Worm (Caenorhabditis elegans): Measurements from ENCODE around the gene T28A11.13.

Gene T28A11.13

ce11 chrV:3250153-3250552 is at the start of gene T28A11.13:
TSS of gene T28A11.13 (minus strand) at chrV:3250253.
- TF ChIP-seq nhr-71 (tag; optimal IDR thresholded peaks at IDR 0.05) (no peak), sox-4 (tag; optimal IDR thresholded peaks at IDR 0.05) (no peak), lin-13 (GFP tag; optimal IDR thresholded peaks at IDR 0.05) (no peak), irx-1 (tag; optimal IDR thresholded peaks at IDR 0.05) (no peak), elt-3 (tag; optimal IDR thresholded peaks at IDR 0.05) (no peak), ceh-82 (tag; optimal IDR thresholded peaks at IDR 0.05) (no peak), swsn-7 (tag; optimal IDR thresholded peaks at IDR 0.05) (no peak), F16B12.6 (tag; optimal IDR thresholded peaks at IDR 0.05) (no peak), snu-23 (GFP tag; optimal IDR thresholded peaks at IDR 0.05) (no peak), ama-1 (optimal IDR thresholded peaks at IDR 0.05) (no peak)

ce11 chrV:3299437-3299836 is 49.4 kb upstream of the T28A11.13 start:
- TF ChIP-seq ceh-90 (tag; optimal IDR thresholded peaks at IDR 0.05) (no peak), ceh-8 (GFP tag; optimal IDR thresholded peaks at IDR 0.05) (no peak), nhr-84 (tag; optimal IDR thresholded peaks at IDR 0.05) (no peak), aly-2 (tag; optimal IDR thresholded peaks at IDR 0.05) (no peak), hlh-4 (tag; optimal IDR thresholded peaks at IDR 0.05) (no peak), unc-30 (tag; optimal IDR thresholded peaks at IDR 0.05) (no peak), sptf-1 (tag; optimal IDR thresholded peaks at IDR 0.05) (no peak), nhr-20 (tag; optimal IDR thresholded peaks at IDR 0.05) (no peak), hlh-17 (GFP tag; optimal IDR thresholded peaks at IDR 0.05; ENCODE audit: borderline replicate concordance) (no peak), mep-1 (tag; optimal IDR thresholded peaks at IDR 0.05) (no peak), blmp-1 (tag; optimal IDR thresholded peaks at IDR 0.05) (no peak), lin-35 (GFP tag; optimal IDR thresholded peaks at IDR 0.05) (no peak), nhr-47 (tag; optimal IDR thresholded peaks at IDR 0.05) (no peak), nhr-12 (tag; optimal IDR thresholded peaks at IDR 0.05) (no peak)

DNA sequence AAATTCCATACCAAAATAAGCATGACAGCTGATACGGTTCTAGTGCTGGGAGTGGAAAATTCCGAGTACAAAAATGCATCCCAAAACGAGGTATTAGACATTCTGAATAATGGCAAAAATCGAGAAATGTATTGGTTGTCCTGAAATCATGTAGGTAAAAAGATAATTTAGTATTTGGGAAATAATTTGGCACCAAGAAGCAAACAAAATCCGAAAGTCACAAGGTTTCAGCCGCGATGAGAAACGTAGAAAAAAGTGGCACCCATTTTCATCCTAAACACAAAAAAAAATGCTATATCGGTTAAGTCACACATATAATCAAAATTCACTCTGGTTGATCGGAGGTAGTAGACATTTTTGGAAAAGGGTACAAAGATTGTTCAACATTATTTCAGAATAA is 47.7 kb upstream of the T28A11.13 start, which contains the start of gene srx-122:
srx-122 (minus strand) TSS at position 101 of the 400 bp plus-strand sequence.
- TF ChIP-seq efl-1 (optimal IDR thresholded peaks at IDR 0.05) (no peak), efl-1 (GFP tag; optimal IDR thresholded peaks at IDR 0.05 in 1 of 2) (no peak), C34B4.2 (tag; optimal IDR thresholded peaks at IDR 0.05) (no peak), nhr-76 (tag; optimal IDR thresholded peaks at IDR 0.05) (no peak), unc-98 (GFP tag; IDR thresholded peaks at IDR 0.05) (no peak), sox-4 (tag; optimal IDR thresholded peaks at IDR 0.05) (no peak), nhr-28 (tag; optimal IDR thresholded peaks at IDR 0.05) (no peak)

- TF ChIP-seq nhr-19 (GFP tag; conservative IDR thresholded peaks at IDR 0.05) (no peak), swsn-7 (tag; optimal IDR thresholded peaks at IDR 0.05) (no peak), dsc-1 (tag; optimal IDR thresholded peaks at IDR 0.05) (no peak), nhr-76 (tag; optimal IDR thresholded peaks at IDR 0.05) (no peak), hlh-17 (GFP tag; optimal IDR thresholded peaks at IDR 0.05; ENCODE audit: borderline replicate concordance) (no peak), lin-14 (GFP tag; optimal IDR thresholded peaks at IDR 0.05) (no peak), mdl-1 (tag; optimal IDR thresholded peaks at IDR 0.05) (no peak)
These were observed 45.3 kb upstream of the T28A11.13 start for ce11 chrV:3295368-3295767.

DNA sequence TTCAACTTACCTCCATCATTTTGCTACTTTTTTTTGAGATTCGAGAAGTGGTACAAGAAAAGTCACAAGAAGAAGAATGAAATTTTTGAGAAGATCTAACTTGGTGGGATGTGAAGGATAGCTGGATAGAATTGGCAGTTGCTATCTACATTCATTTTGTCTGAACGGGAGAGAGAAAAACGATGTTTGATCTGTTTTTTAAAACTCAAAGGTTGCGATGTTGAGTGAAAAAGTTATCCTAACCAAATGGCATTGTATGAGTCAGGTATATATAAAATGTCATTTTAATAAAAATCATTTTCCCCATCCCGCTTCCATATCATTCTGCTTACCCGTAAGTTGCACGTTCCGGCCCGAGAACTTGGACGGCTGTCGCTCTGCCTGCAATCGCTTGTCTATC is 39.2 kb upstream of the T28A11.13 start, which contains the start of gene F35F10.6:
F35F10.6 (minus strand) TSS at position 101 of the 400 bp plus-strand sequence.
- TF ChIP-seq nhr-90 (tag; optimal IDR thresholded peaks at IDR 0.05; ENCODE audit: poor library complexity) (no peak), F16B12.6 (tag; optimal IDR thresholded peaks at IDR 0.05) (no peak), hpl-2 (GFP tag; optimal IDR thresholded peaks at IDR 0.05) (no peak), nhr-11 (tag; optimal IDR thresholded peaks at IDR 0.05) (no peak), ceh-88 (GFP tag; IDR thresholded peaks at IDR 0.05) (no peak), sox-4 (tag; optimal IDR thresholded peaks at IDR 0.05) (no peak), elt-2 (tag; optimal IDR thresholded peaks at IDR 0.05) (no peak), pag-3 (tag; optimal IDR thresholded peaks at IDR 0.05; ENCODE audit: borderline replicate concordance, insufficient read depth) (no peak), fkh-10 (GFP tag; optimal IDR thresholded peaks at IDR 0.05) (no peak)

All from whole organism, L1 larva.